Worm (Caenorhabditis elegans): ENCODE results near the gene ilc-17.1.

The ilc-17.1 gene

ce11 chrX:12790036-12790435, 20.4 kb upstream of the ilc-17.1 start, which contains the start of gene str-123:
TSS of gene str-123 (plus strand) at chrX:12790336.
- no peak for TF ChIP-seq klf-2 (GFP tag; conservative IDR thresholded peaks at IDR 0.05)
- no peak for TF ChIP-seq ref-1 (GFP tag; conservative IDR thresholded peaks at IDR 0.05)
- no peak for TF ChIP-seq cog-1 (tag; optimal IDR thresholded peaks at IDR 0.05)
- no peak for TF ChIP-seq flt-1 (GFP tag; IDR thresholded peaks at IDR 0.05)
- TF ChIP-seq T22C8.4 (GFP tag; IDR thresholded peaks at IDR 0.05): no peak
- no peak for TF ChIP-seq tab-1 (GFP tag; IDR thresholded peaks at IDR 0.05)
- no peak for TF ChIP-seq ztf-23 (GFP tag; IDR thresholded peaks at IDR 0.05)
- no peak for TF ChIP-seq med-1 (GFP tag; optimal IDR thresholded peaks at IDR 0.05; ENCODE audit: insufficient read depth)
- no peak for TF ChIP-seq ztf-29 (GFP tag; IDR thresholded peaks at IDR 0.05)

- TF ChIP-seq tab-1 (GFP tag; IDR thresholded peaks at IDR 0.05) (no peak), med-1 (GFP tag; optimal IDR thresholded peaks at IDR 0.05; ENCODE audit: insufficient read depth) (no peak), ztf-23 (GFP tag; IDR thresholded peaks at IDR 0.05) (no peak), flt-1 (GFP tag; IDR thresholded peaks at IDR 0.05) (no peak), ztf-29 (GFP tag; IDR thresholded peaks at IDR 0.05) (no peak), klf-2 (GFP tag; conservative IDR thresholded peaks at IDR 0.05) (no peak), ref-1 (GFP tag; conservative IDR thresholded peaks at IDR 0.05) (no peak), cog-1 (tag; optimal IDR thresholded peaks at IDR 0.05) (no peak), T22C8.4 (GFP tag; IDR thresholded peaks at IDR 0.05) (no peak)
Measured at ce11 chrX:12787624-12788023, 18.0 kb upstream of the ilc-17.1 start, which contains the start of gene str-124. TSS of gene str-124 (plus strand) at chrX:12787924.

- TF ChIP-seq T22C8.4 (GFP tag; IDR thresholded peaks at IDR 0.05): no peak
- TF ChIP-seq ztf-23 (GFP tag; IDR thresholded peaks at IDR 0.05): no peak
- no peak for TF ChIP-seq ref-1 (GFP tag; conservative IDR thresholded peaks at IDR 0.05)
- TF ChIP-seq med-1 (GFP tag; optimal IDR thresholded peaks at IDR 0.05; ENCODE audit: insufficient read depth): no peak
- no peak for TF ChIP-seq tab-1 (GFP tag; IDR thresholded peaks at IDR 0.05)
- TF ChIP-seq flt-1 (GFP tag; IDR thresholded peaks at IDR 0.05): no peak
- no peak for TF ChIP-seq cog-1 (tag; optimal IDR thresholded peaks at IDR 0.05)
- no peak for TF ChIP-seq ztf-29 (GFP tag; IDR thresholded peaks at IDR 0.05)
- TF ChIP-seq klf-2 (GFP tag; conservative IDR thresholded peaks at IDR 0.05): no peak
Measured at ce11 chrX:12781712-12782444, 12.3 kb upstream of the ilc-17.1 start, which contains the start of gene alh-13. TSS of gene alh-13 (plus strand) at chrX:12782394.

- no peak for TF ChIP-seq med-1 (GFP tag; optimal IDR thresholded peaks at IDR 0.05; ENCODE audit: insufficient read depth)
- no peak for TF ChIP-seq klf-2 (GFP tag; conservative IDR thresholded peaks at IDR 0.05)
- TF ChIP-seq tab-1 (GFP tag; IDR thresholded peaks at IDR 0.05): no peak
- TF ChIP-seq T22C8.4 (GFP tag; IDR thresholded peaks at IDR 0.05): no peak
- TF ChIP-seq ztf-23 (GFP tag; IDR thresholded peaks at IDR 0.05): no peak
- no peak for TF ChIP-seq flt-1 (GFP tag; IDR thresholded peaks at IDR 0.05)
- no peak for TF ChIP-seq cog-1 (tag; optimal IDR thresholded peaks at IDR 0.05)
- no peak for TF ChIP-seq ztf-29 (GFP tag; IDR thresholded peaks at IDR 0.05)
- no peak for TF ChIP-seq ref-1 (GFP tag; conservative IDR thresholded peaks at IDR 0.05)
Measured at ce11 chrX:12780674-12781073, 11.1 kb upstream of the ilc-17.1 start.

ce11 chrX:12764009-12764408, 5.6 kb downstream of the ilc-17.1 start:
- TF ChIP-seq ref-1 (GFP tag; conservative IDR thresholded peaks at IDR 0.05) (no peak), cog-1 (tag; optimal IDR thresholded peaks at IDR 0.05) (no peak), med-1 (GFP tag; optimal IDR thresholded peaks at IDR 0.05; ENCODE audit: insufficient read depth) (no peak), tab-1 (GFP tag; IDR thresholded peaks at IDR 0.05) (no peak), ztf-23 (GFP tag; IDR thresholded peaks at IDR 0.05) (no peak), klf-2 (GFP tag; conservative IDR thresholded peaks at IDR 0.05) (no peak), flt-1 (GFP tag; IDR thresholded peaks at IDR 0.05) (no peak), ztf-29 (GFP tag; IDR thresholded peaks at IDR 0.05) (no peak), T22C8.4 (GFP tag; IDR thresholded peaks at IDR 0.05) (no peak)

ce11 chrX:12761778-12762177, 7.8 kb downstream of the ilc-17.1 start, which contains the start of gene cept-1:
TSS of gene cept-1 (plus strand) at chrX:12762078.
- no peak for TF ChIP-seq tab-1 (GFP tag; IDR thresholded peaks at IDR 0.05)
- TF ChIP-seq klf-2 (GFP tag; conservative IDR thresholded peaks at IDR 0.05): no peak
- TF ChIP-seq ztf-23 (GFP tag; IDR thresholded peaks at IDR 0.05): no peak
- no peak for TF ChIP-seq med-1 (GFP tag; optimal IDR thresholded peaks at IDR 0.05; ENCODE audit: insufficient read depth)
- no peak for TF ChIP-seq T22C8.4 (GFP tag; IDR thresholded peaks at IDR 0.05)

- TF ChIP-seq ztf-29 (GFP tag; IDR thresholded peaks at IDR 0.05): no peak
- no peak for TF ChIP-seq flt-1 (GFP tag; IDR thresholded peaks at IDR 0.05)
- TF ChIP-seq cog-1 (tag; optimal IDR thresholded peaks at IDR 0.05): no peak
- no peak for TF ChIP-seq T22C8.4 (GFP tag; IDR thresholded peaks at IDR 0.05)
- no peak for TF ChIP-seq med-1 (GFP tag; optimal IDR thresholded peaks at IDR 0.05; ENCODE audit: insufficient read depth)
- no peak for TF ChIP-seq ztf-23 (GFP tag; IDR thresholded peaks at IDR 0.05)
- no peak for TF ChIP-seq ref-1 (GFP tag; conservative IDR thresholded peaks at IDR 0.05)
- TF ChIP-seq klf-2 (GFP tag; conservative IDR thresholded peaks at IDR 0.05): no peak
- TF ChIP-seq tab-1 (GFP tag; IDR thresholded peaks at IDR 0.05): no peak
Measured at ce11 chrX:12761295-12761775, 8.3 kb downstream of the ilc-17.1 start.

ce11 chrX:12759642-12760041, 10.0 kb downstream of the ilc-17.1 start:
- TF ChIP-seq klf-2 (GFP tag; conservative IDR thresholded peaks at IDR 0.05) (no peak), med-1 (GFP tag; optimal IDR thresholded peaks at IDR 0.05; ENCODE audit: insufficient read depth) (no peak), ztf-23 (GFP tag; IDR thresholded peaks at IDR 0.05) (no peak), cog-1 (tag; optimal IDR thresholded peaks at IDR 0.05) (no peak), tab-1 (GFP tag; IDR thresholded peaks at IDR 0.05) (no peak), flt-1 (GFP tag; IDR thresholded peaks at IDR 0.05) (no peak), ztf-29 (GFP tag; IDR thresholded peaks at IDR 0.05) (no peak), ref-1 (GFP tag; conservative IDR thresholded peaks at IDR 0.05) (no peak), T22C8.4 (GFP tag; IDR thresholded peaks at IDR 0.05) (no peak)

ce11 chrX:12759010-12759409, 10.6 kb downstream of the ilc-17.1 start:
- TF ChIP-seq flt-1 (GFP tag; IDR thresholded peaks at IDR 0.05): no peak
- no peak for TF ChIP-seq med-1 (GFP tag; optimal IDR thresholded peaks at IDR 0.05; ENCODE audit: insufficient read depth)
